Worm (Caenorhabditis elegans) whole organism, late embryonic: Measurements from ENCODE around the gene R160.6.

Experiments used
- K02D7.2 ChIP-seq: sonication (generic microtip); optimal IDR thresholded peaks from 2 replicates; lab custom pipeline; 2017; ENCODE audit warnings: mild to moderate bottlenecking, missing genetic modification characterization, missing compliant biosample characterization
- ama-1 ChIP-seq: fragments of 150-350 bp; optimal IDR thresholded peaks from 2 replicates; lab custom pipeline; 2014
- ceh-22 ChIP-seq: sonication (generic microtip); optimal IDR thresholded peaks from 2 replicates; lab custom pipeline; 2017; ENCODE audit warnings: missing biosample characterization, missing genetic modification characterization
- ceh-6 ChIP-seq: fragments of 200-800 bp; sonication (Bioruptor generic); optimal IDR thresholded peaks from 2 replicates; lab custom pipeline; 2018; ENCODE audit warnings: mild to moderate bottlenecking, missing genetic modification characterization, missing compliant biosample characterization
- dmd-4 ChIP-seq: sonication (generic microtip); optimal IDR thresholded peaks from 2 replicates; lab custom pipeline; 2016; ENCODE audit warnings: borderline replicate concordance, missing genetic modification characterization, missing compliant biosample characterization
- elt-2 ChIP-seq: sonication (generic microtip); optimal IDR thresholded peaks from 2 replicates; lab custom pipeline; 2016; ENCODE audit warnings: missing genetic modification reagents, missing genetic modification characterization, missing compliant biosample characterization
- ets-4 ChIP-seq: sonication (generic microtip); optimal IDR thresholded peaks from 2 replicates; lab custom pipeline; 2016; ENCODE audit warnings: missing genetic modification characterization, missing compliant biosample characterization
- fkh-10 ChIP-seq: fragments of 150-350 bp; optimal IDR thresholded peaks from 2 replicates; lab custom pipeline; 2014; ENCODE audit warnings: missing biosample characterization, missing genetic modification reagents, missing genetic modification characterization
- gmeb-2 ChIP-seq: sonication (generic microtip); optimal IDR thresholded peaks from 2 replicates; lab custom pipeline; 2016; ENCODE audit warnings: missing genetic modification characterization, inconsistent platforms, missing compliant biosample characterization
- hlh-30 ChIP-seq: sonication (generic microtip); optimal IDR thresholded peaks from 2 replicates; lab custom pipeline; 2017; ENCODE audit warnings: antibody characterized with exemption, missing genetic modification characterization, missing compliant biosample characterization; ENCODE audit not compliant: insufficient read depth
- madf-2 ChIP-seq: sonication (generic microtip); optimal IDR thresholded peaks from 2 replicates; lab custom pipeline; 2017; ENCODE audit warnings: missing genetic modification characterization, missing compliant biosample characterization
- pros-1 ChIP-seq: fragments of 150-350 bp; optimal IDR thresholded peaks from 2 replicates; lab custom pipeline; 2014; ENCODE audit warnings: missing biosample characterization, missing genetic modification reagents, missing genetic modification characterization
- syd-9 ChIP-seq: sonication (generic microtip); optimal IDR thresholded peaks from 2 replicates; lab custom pipeline; 2016; ENCODE audit warnings: mild to moderate bottlenecking, missing genetic modification characterization, moderate library complexity, missing compliant biosample characterization
- tbx-2 ChIP-seq: sonication (generic microtip); optimal IDR thresholded peaks from 2 replicates; lab custom pipeline; 2016; ENCODE audit warnings: missing genetic modification characterization, missing compliant biosample characterization

DNA sequence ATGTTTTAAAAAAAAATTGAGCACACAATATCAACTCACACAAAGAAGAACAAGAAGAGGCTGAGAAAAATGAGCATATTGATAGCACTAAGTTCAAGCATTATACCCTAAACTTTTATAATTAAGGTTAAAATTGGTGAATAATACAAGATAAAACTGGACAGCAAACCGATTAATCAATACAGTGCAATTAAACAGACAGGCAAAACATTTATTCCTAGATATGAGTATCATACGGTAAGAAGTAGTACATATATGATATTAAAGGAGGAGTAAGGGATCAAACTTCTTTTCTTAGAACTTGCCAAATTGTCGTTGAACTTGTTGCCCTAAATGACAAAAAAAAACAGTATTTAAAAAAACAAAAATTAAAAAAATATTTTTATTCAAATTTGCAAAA lies 1.0 kb downstream of the R160.6 start, which contains the start of gene R160.14:
- no peak for TF ChIP-seq ets-4 (tag; lab: Kevin White, UChicago)
- no peak for TF ChIP-seq K02D7.2 (tag; lab: Kevin White, UChicago)
- TF ChIP-seq ceh-6 = no peak
- TF ChIP-seq syd-9 (tag; lab: Kevin White, UChicago) = no peak
- no peak for TF ChIP-seq pros-1 (tag; lab: Kevin White, UChicago)
- no peak for TF ChIP-seq gmeb-2 (tag; lab: Kevin White, UChicago)
- no peak for TF ChIP-seq tbx-2 (tag; lab: Kevin White, UChicago)
- no peak for TF ChIP-seq ama-1 (lab: Kevin White, UChicago)
- no peak for TF ChIP-seq fkh-10 (GFP tag; lab: Kevin White, UChicago)
- TF ChIP-seq elt-2 (tag; lab: Kevin White, UChicago) = no peak
- TF ChIP-seq madf-2 (tag; lab: Kevin White, UChicago) = no peak
- TF ChIP-seq hlh-30 (tag; lab: Kevin White, UChicago) = no peak
- TF ChIP-seq dmd-4 (tag; lab: Kevin White, UChicago) = no peak
- no peak for TF ChIP-seq ceh-22 (tag; lab: Kevin White, UChicago)
